Fruit fly (Drosophila melanogaster): Measurements from ENCODE around the gene Shaw.

DNA sequence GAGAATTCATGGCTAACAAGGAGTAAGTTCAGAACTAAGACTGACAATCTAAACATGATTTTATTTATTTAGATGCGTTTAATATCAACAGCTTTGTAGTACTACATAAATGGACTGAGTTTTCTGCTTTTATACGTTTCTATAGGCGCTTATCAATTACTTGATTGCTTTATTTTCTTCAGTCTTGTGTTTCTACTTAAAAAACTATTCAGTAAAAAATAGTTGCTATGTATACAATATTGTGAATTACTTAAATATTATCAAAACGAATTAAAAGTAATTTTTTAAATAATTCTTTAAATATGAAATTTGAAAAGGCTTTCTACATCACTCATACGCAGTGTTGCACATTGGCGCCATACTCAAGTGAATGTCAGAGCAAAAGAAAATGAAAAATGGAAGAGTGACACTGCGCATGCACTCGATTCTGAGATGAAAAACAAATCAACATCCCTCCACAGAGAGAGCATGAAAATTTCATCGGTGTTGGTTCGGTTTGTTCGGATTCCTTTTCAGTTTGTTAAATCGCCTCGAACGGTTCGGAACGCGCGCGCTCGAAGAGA is at the start of gene Shaw, which contains the start of gene lectin-24A:
- TF ChIP-seq Dll (optimal IDR thresholded peaks at IDR 0.05) (no peak), pan (optimal IDR thresholded peaks at IDR 0.05) (no peak), usp (GFP tag; optimal IDR thresholded peaks at IDR 0.05) (no peak), psq (optimal IDR thresholded peaks at IDR 0.05) (no peak), CG8478 (optimal IDR thresholded peaks at IDR 0.05) (no peak)

Measured in whole organism.